Worm (Caenorhabditis elegans) whole organism, midembryonic: ENCODE data around the gene clec-127.

Source experiments
- cog-1 ChIP-seq: sonication (generic microtip); optimal IDR thresholded peaks from 2 replicates; lab custom pipeline; 2016; ENCODE audit warnings: missing genetic modification characterization, missing compliant biosample characterization
- klf-2 ChIP-seq: fragments of 200-800 bp; sonication (Bioruptor generic); conservative IDR thresholded peaks from 2 replicates; pipeline ENCODE4 v1.3.6; 2022; ENCODE audit warnings: missing genetic modification reagents, missing genetic modification characterization, missing compliant biosample characterization
- tab-1 ChIP-seq: fragments of 200-800 bp; sonication (Bioruptor generic); IDR thresholded peaks from 2 replicates; pipeline ENCODE4 v1.3.6; 2022; ENCODE audit warnings: missing genetic modification characterization, missing compliant biosample characterization
- ztf-23 ChIP-seq: fragments of 200-800 bp; sonication (Bioruptor generic); IDR thresholded peaks from 2 replicates; pipeline ENCODE4 v1.3.6; 2022; ENCODE audit warnings: missing genetic modification reagents, missing genetic modification characterization, missing compliant biosample characterization
- ztf-29 ChIP-seq: fragments of 200-800 bp; sonication (Bioruptor generic); IDR thresholded peaks from 2 replicates; pipeline ENCODE4 v1.3.6; 2022; ENCODE audit warnings: missing genetic modification reagents, missing genetic modification characterization, missing compliant biosample characterization

DNA sequence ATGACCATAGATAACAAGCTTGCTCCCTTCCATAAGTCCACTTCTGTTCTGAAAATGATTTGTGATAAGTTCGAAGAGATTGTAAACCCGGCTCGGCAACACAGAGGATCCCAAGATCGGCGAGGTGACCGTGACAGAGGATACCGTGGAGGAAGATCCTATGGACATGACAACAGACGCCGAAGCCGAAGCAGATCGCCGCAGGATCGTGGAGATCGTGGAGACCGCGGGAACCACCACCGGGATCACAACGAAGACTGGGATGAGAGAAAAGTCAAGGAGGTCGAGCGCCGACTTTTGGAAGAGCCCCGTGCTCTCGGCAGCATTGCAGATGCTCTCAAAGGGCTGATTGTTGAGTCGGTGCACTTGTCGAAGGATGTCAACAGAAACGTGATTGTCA, 35.6 kb upstream of the clec-127 start:
- TF ChIP-seq ztf-23: no peak
- no peak for TF ChIP-seq cog-1 (tag; lab: Kevin White, UChicago)
- TF ChIP-seq tab-1 (GFP tag; lab: Robert Waterston, UW): no peak
- no peak for TF ChIP-seq ztf-29
- no peak for TF ChIP-seq klf-2
